Fruit fly (Drosophila melanogaster): ENCODE data around the gene exex.

Gene exex

dm6 chr3L:7983602-7984223, 35.7 kb downstream of the exex start (continued):
- TF ChIP-seq CG12942 (GFP tag; optimal IDR thresholded peaks at IDR 0.05) (no peak), Lpt (GFP tag; optimal IDR thresholded peaks at IDR 0.05) (peak; percentile 22), nerfin-1 (tag; optimal IDR thresholded peaks at IDR 0.05) (no peak), Med (GFP tag) (peak; percentile 27)

- TF ChIP-seq ase (GFP tag; IDR thresholded peaks at IDR 0.05), result no peak
- TF ChIP-seq Mad (GFP tag; optimal IDR thresholded peaks at IDR 0.05), result no peak
- TF ChIP-seq Dip3 (GFP tag; optimal IDR thresholded peaks at IDR 0.05), result no peak
- no peak for TF ChIP-seq bigmax (GFP tag; optimal IDR thresholded peaks at IDR 0.05)
- no peak for TF ChIP-seq CG9727 (GFP tag; optimal IDR thresholded peaks at IDR 0.05)
- peak; percentile 20 for TF ChIP-seq sqz (GFP tag; optimal IDR thresholded peaks at IDR 0.05)
- TF ChIP-seq cad (GFP tag; optimal IDR thresholded peaks at IDR 0.05), result peak; percentile 34
- TF ChIP-seq CG7372 (GFP tag; IDR thresholded peaks at IDR 0.05), result no peak
- TF ChIP-seq bcd (GFP tag; optimal IDR thresholded peaks at IDR 0.05), result no peak
- no peak for TF ChIP-seq Hr51 (GFP tag; optimal IDR thresholded peaks at IDR 0.05)
- peak; percentile 6 for TF ChIP-seq Deaf1 (tag; optimal IDR thresholded peaks at IDR 0.05)
- TF ChIP-seq cwo (GFP tag; optimal IDR thresholded peaks at IDR 0.05), result no peak
- no peak for TF ChIP-seq wdn (GFP tag; IDR thresholded peaks at IDR 0.05)
- TF ChIP-seq CG6765 (GFP tag; optimal IDR thresholded peaks at IDR 0.05), result no peak
- no peak for TF ChIP-seq CG10267 (tag; optimal IDR thresholded peaks at IDR 0.05)
- peak; percentile 72 for TF ChIP-seq sens (GFP tag)
- peak; percentile 2 for TF ChIP-seq CG15601 (tag; optimal IDR thresholded peaks at IDR 0.05)
- TF ChIP-seq hbn (GFP tag; IDR thresholded peaks at IDR 0.05; ENCODE audit: partially characterized antibody), result no peak
- TF ChIP-seq CG15479 (GFP tag; optimal IDR thresholded peaks at IDR 0.05), result peak; percentile 4
- TF ChIP-seq CG12744 (GFP tag; optimal IDR thresholded peaks at IDR 0.05), result no peak
- TF ChIP-seq Lpt (GFP tag; optimal IDR thresholded peaks at IDR 0.05), result no peak
- peak; percentile 76 for TF ChIP-seq kni (GFP tag; optimal IDR thresholded peaks at IDR 0.05)
- no peak for TF ChIP-seq CG32772 (GFP tag; IDR thresholded peaks at IDR 0.05)
- no peak for TF ChIP-seq CG4404 (GFP tag; IDR thresholded peaks at IDR 0.05)
- no peak for TF ChIP-seq Max (GFP tag; optimal IDR thresholded peaks at IDR 0.05)
- TF ChIP-seq Bteb2 (GFP tag; optimal IDR thresholded peaks at IDR 0.05), result no peak
- peak; percentile 37 for TF ChIP-seq D19B (GFP tag; optimal IDR thresholded peaks at IDR 0.05)
- no peak for TF ChIP-seq exex (tag; optimal IDR thresholded peaks at IDR 0.05)
- TF ChIP-seq CG11723 (GFP tag; optimal IDR thresholded peaks at IDR 0.05), result no peak
- no peak for TF ChIP-seq CG3065 (GFP tag; optimal IDR thresholded peaks at IDR 0.05)
- no peak for TF ChIP-seq CG7987 (GFP tag; optimal IDR thresholded peaks at IDR 0.05)
- TF ChIP-seq gcm (GFP tag; optimal IDR thresholded peaks at IDR 0.05), result peak; percentile 4
- TF ChIP-seq CG34224 (GFP tag; IDR thresholded peaks at IDR 0.05; ENCODE audit: partially characterized antibody), result no peak
- no peak for TF ChIP-seq Dfd (GFP tag; optimal IDR thresholded peaks at IDR 0.05)
- TF ChIP-seq trem (tag; optimal IDR thresholded peaks at IDR 0.05), result no peak
- no peak for TF ChIP-seq C15 (GFP tag; IDR thresholded peaks at IDR 0.05)
- TF ChIP-seq Camta (GFP tag; optimal IDR thresholded peaks at IDR 0.05), result no peak
- TF ChIP-seq CG2712 (tag; optimal IDR thresholded peaks at IDR 0.05), result peak; percentile 1
- TF ChIP-seq oc (tag; optimal IDR thresholded peaks at IDR 0.05), result peak; percentile 52
- TF ChIP-seq CG9876 (GFP tag; optimal IDR thresholded peaks at IDR 0.05), result no peak
- no peak for TF ChIP-seq Bgb (GFP tag; IDR thresholded peaks at IDR 0.05; ENCODE audit: partially characterized antibody)
- TF ChIP-seq D19A (tag; optimal IDR thresholded peaks at IDR 0.05), result peak; percentile 12
- no peak for TF ChIP-seq CG4360 (GFP tag; IDR thresholded peaks at IDR 0.05)
- TF ChIP-seq toy (GFP tag; IDR thresholded peaks at IDR 0.05), result no peak
- TF ChIP-seq fu2 (GFP tag; optimal IDR thresholded peaks at IDR 0.05), result no peak
These were observed 36.7 kb downstream of the exex start for dm6 chr3L:7984623-7985237.

Data from whole organism, embryonic.